Fruit fly (Drosophila melanogaster) whole organism, embryonic: ENCODE data around the gene CG3032.

ENCODE experiments used
- ATbp ChIP-seq: fragments of 200-800 bp; sonication (Bioruptor generic); optimal IDR thresholded peaks from 2 replicates; lab custom pipeline; 2017; ENCODE audit warnings: missing biosample characterization, mild to moderate bottlenecking, missing genetic modification characterization, missing genetic modification reagents
- B-H1 ChIP-seq: fragments of 200-800 bp; sonication (Bioruptor generic); IDR thresholded peaks from 3 replicates; pipeline ENCODE4 v1.3.6; 2022; ENCODE audit warnings: missing biosample characterization, missing genetic modification characterization
- B-H2 ChIP-seq: fragments of 200-800 bp; sonication (Bioruptor generic); optimal IDR thresholded peaks from 2 replicates; lab custom pipeline; 2018; ENCODE audit warnings: missing biosample characterization, mild to moderate bottlenecking, missing genetic modification characterization
- CG11247 ChIP-seq: fragments of 200-800 bp; sonication (Bioruptor generic); IDR thresholded peaks from 2 replicates; pipeline ENCODE4 v1.3.6; 2022; ENCODE audit warnings: missing biosample characterization, missing genetic modification characterization
- CG12104 ChIP-seq: fragments of 200-800 bp; sonication (Bioruptor generic); optimal IDR thresholded peaks from 3 replicates; lab custom pipeline; 2016; ENCODE audit warnings: missing biosample characterization, missing genetic modification characterization
- CG12155 ChIP-seq: fragments of 200-800 bp; sonication (Bioruptor generic); optimal IDR thresholded peaks from 3 replicates; lab custom pipeline; 2016; ENCODE audit warnings: missing biosample characterization, missing genetic modification characterization
- CG12299 ChIP-seq: fragments of 200-800 bp; sonication (Bioruptor generic); optimal IDR thresholded peaks from 2 replicates; lab custom pipeline; 2018; ENCODE audit warnings: missing biosample characterization, mild to moderate bottlenecking, missing genetic modification characterization
- CG13624 ChIP-seq: fragments of 200-800 bp; sonication (Bioruptor generic); optimal IDR thresholded peaks from 2 replicates; lab custom pipeline; 2016; ENCODE audit warnings: missing biosample characterization, missing genetic modification characterization
- CG14965 ChIP-seq: fragments of 200-800 bp; sonication (Bioruptor generic); optimal IDR thresholded peaks from 2 replicates; lab custom pipeline; 2016; ENCODE audit warnings: missing biosample characterization, missing genetic modification characterization, borderline replicate concordance
- CG15269 ChIP-seq: fragments of 200-800 bp; sonication (Bioruptor generic); optimal IDR thresholded peaks from 2 replicates; lab custom pipeline; 2018; ENCODE audit warnings: missing biosample characterization, mild to moderate bottlenecking, missing genetic modification characterization, moderate library complexity
- CG17359 ChIP-seq: fragments of 200-800 bp; sonication (Bioruptor generic); optimal IDR thresholded peaks from 3 replicates; lab custom pipeline; 2018; ENCODE audit warnings: missing biosample characterization, mild to moderate bottlenecking, missing genetic modification characterization, moderate library complexity
- CG17385 ChIP-seq: fragments of 200-800 bp; sonication (Bioruptor generic); optimal IDR thresholded peaks from 3 replicates; lab custom pipeline; 2018; ENCODE audit warnings: missing biosample characterization, mild to moderate bottlenecking, missing genetic modification characterization
- CG31441 ChIP-seq: fragments of 200-800 bp; sonication (Bioruptor generic); IDR thresholded peaks from 2 replicates; pipeline ENCODE4 v1.3.6; 2022; ENCODE audit warnings: missing biosample characterization, missing genetic modification characterization
- CG34224 ChIP-seq: fragments of 200-800 bp; sonication (Bioruptor generic); IDR thresholded peaks from 3 replicates; pipeline ENCODE4 v1.3.6; 2022; ENCODE audit warnings: missing biosample characterization, missing genetic modification characterization; ENCODE audit not compliant: partially characterized antibody
- CG4707 ChIP-seq: fragments of 200-800 bp; sonication (Bioruptor generic); optimal IDR thresholded peaks from 2 replicates; lab custom pipeline; 2018; ENCODE audit warnings: missing biosample characterization, mild to moderate bottlenecking, missing genetic modification characterization, moderate library complexity
- CG5180 ChIP-seq: fragments of 200-800 bp; sonication (Bioruptor generic); optimal IDR thresholded peaks from 3 replicates; lab custom pipeline; 2017; ENCODE audit warnings: missing biosample characterization, missing genetic modification characterization, mild to moderate bottlenecking, moderate library complexity, missing genetic modification reagents
- CG6175 ChIP-seq: fragments of 200-800 bp; sonication (Bioruptor generic); IDR thresholded peaks from 3 replicates; pipeline ENCODE4 v1.3.6; 2022; ENCODE audit warnings: missing biosample characterization, missing genetic modification characterization
- CG6854 ChIP-seq: fragments of 200-800 bp; sonication (Bioruptor generic); optimal IDR thresholded peaks from 3 replicates; lab custom pipeline; 2017; ENCODE audit warnings: missing biosample characterization, mild to moderate bottlenecking, missing genetic modification characterization
- CG7271 ChIP-seq: fragments of 200-800 bp; sonication (Bioruptor generic); optimal IDR thresholded peaks from 2 replicates; lab custom pipeline; 2018; ENCODE audit warnings: missing biosample characterization, mild to moderate bottlenecking, missing genetic modification characterization, moderate library complexity
- Chrac-16 ChIP-seq: fragments of 200-800 bp; sonication (Bioruptor generic); optimal IDR thresholded peaks from 3 replicates; lab custom pipeline; 2016; ENCODE audit warnings: missing biosample characterization, missing genetic modification characterization
- Dip2 ChIP-seq: fragments of 200-800 bp; sonication (Bioruptor generic); IDR thresholded peaks from 2 replicates; pipeline ENCODE4 v1.3.6; 2022; ENCODE audit warnings: missing biosample characterization, missing genetic modification characterization
- Dip3 ChIP-seq: fragments of 200-800 bp; sonication (Bioruptor generic); optimal IDR thresholded peaks from 3 replicates; lab custom pipeline; 2016; ENCODE audit warnings: missing biosample characterization, missing genetic modification characterization
- Dref ChIP-seq: fragments of 200-800 bp; sonication (Bioruptor generic); IDR thresholded peaks from 2 replicates; pipeline ENCODE4 v1.3.6; 2022; ENCODE audit warnings: missing biosample characterization, missing genetic modification characterization
- Ets97D ChIP-seq: fragments of 200-800 bp; sonication (Bioruptor generic); optimal IDR thresholded peaks from 3 replicates; lab custom pipeline; 2016; ENCODE audit warnings: missing biosample characterization, missing genetic modification characterization
- Gsc ChIP-seq: fragments of 200-800 bp; sonication (Bioruptor generic); IDR thresholded peaks from 2 replicates; pipeline ENCODE4 v1.3.6; 2022; ENCODE audit warnings: missing biosample characterization, missing genetic modification characterization
- NC2α ChIP-seq: fragments of 200-800 bp; sonication (Bioruptor generic); optimal IDR thresholded peaks from 2 replicates; lab custom pipeline; 2016; ENCODE audit warnings: missing biosample characterization, missing genetic modification characterization
- NK7.1 ChIP-seq: fragments of 200-800 bp; sonication (Bioruptor generic); optimal IDR thresholded peaks from 3 replicates; lab custom pipeline; 2016; ENCODE audit warnings: missing biosample characterization, missing genetic modification characterization
- Oli ChIP-seq: fragments of 200-800 bp; sonication (Bioruptor generic); optimal IDR thresholded peaks from 2 replicates; lab custom pipeline; 2018; ENCODE audit warnings: missing biosample characterization, mild to moderate bottlenecking, missing genetic modification characterization, moderate library complexity
- Vsx1 ChIP-seq: fragments of 200-800 bp; sonication (Bioruptor generic); optimal IDR thresholded peaks from 2 replicates; lab custom pipeline; 2017; ENCODE audit warnings: missing biosample characterization, mild to moderate bottlenecking, missing genetic modification characterization, missing genetic modification reagents
- ara ChIP-seq: fragments of 200-800 bp; sonication (Bioruptor generic); IDR thresholded peaks from 2 replicates; pipeline ENCODE4 v1.3.6; 2022; ENCODE audit warnings: missing biosample characterization, missing genetic modification characterization
- cad ChIP-seq: fragments of >200 bp; optimal IDR thresholded peaks from 2 replicates; lab custom pipeline; 2017; ENCODE audit warnings: missing biosample characterization, missing genetic modification characterization
- chm ChIP-seq: fragments of 200-800 bp; sonication (Bioruptor generic); IDR thresholded peaks from 2 replicates; pipeline ENCODE4 v1.3.6; 2022; ENCODE audit warnings: missing biosample characterization, missing genetic modification characterization
- ci ChIP-seq: fragments of 200-800 bp; sonication (Bioruptor generic); IDR thresholded peaks from 3 replicates; pipeline ENCODE4 v1.3.6; 2022; ENCODE audit warnings: missing biosample characterization, missing genetic modification characterization
- dysf ChIP-seq: fragments of 200-800 bp; sonication (Bioruptor generic); IDR thresholded peaks from 3 replicates; pipeline ENCODE4 v1.3.6; 2022; ENCODE audit warnings: missing biosample characterization, missing genetic modification characterization
- klu ChIP-seq: fragments of 200-800 bp; sonication (Bioruptor generic); IDR thresholded peaks from 2 replicates; pipeline ENCODE4 v1.3.6; 2022; ENCODE audit warnings: missing biosample characterization, missing genetic modification characterization
- lab ChIP-seq: fragments of 200-800 bp; sonication (Bioruptor generic); optimal IDR thresholded peaks from 3 replicates; lab custom pipeline; 2017; ENCODE audit warnings: missing biosample characterization, missing genetic modification characterization, mild to moderate bottlenecking, moderate library complexity, missing genetic modification reagents
- nmo ChIP-seq: fragments of 200-800 bp; sonication (Bioruptor generic); optimal IDR thresholded peaks from 2 replicates; lab custom pipeline; 2018; ENCODE audit warnings: missing biosample characterization, mild to moderate bottlenecking, missing genetic modification characterization, moderate library complexity
- nom ChIP-seq: fragments of 200-800 bp; sonication (Bioruptor generic); optimal IDR thresholded peaks from 2 replicates; lab custom pipeline; 2017; ENCODE audit warnings: missing biosample characterization, missing genetic modification characterization, mild to moderate bottlenecking, moderate library complexity, missing genetic modification reagents
- org-1 ChIP-seq: fragments of 200-800 bp; sonication (Bioruptor generic); optimal IDR thresholded peaks from 2 replicates; lab custom pipeline; 2017; ENCODE audit warnings: missing biosample characterization, missing genetic modification characterization
- phol ChIP-seq: fragments of 200-800 bp; sonication (Bioruptor generic); optimal IDR thresholded peaks from 3 replicates; lab custom pipeline; 2018; ENCODE audit warnings: missing biosample characterization, mild to moderate bottlenecking, missing genetic modification characterization, moderate library complexity
- sens ChIP-seq: fragments of 200-800 bp; sonication (Bioruptor generic); peaks from one replicate; lab custom pipeline; 2016; ENCODE audit warnings: missing biosample characterization, missing genetic modification characterization
- so ChIP-seq: fragments of 200-800 bp; sonication (Bioruptor generic); IDR thresholded peaks from 3 replicates; pipeline ENCODE4 v1.3.6; 2022; ENCODE audit warnings: missing biosample characterization, missing genetic modification characterization
- ssp ChIP-seq: fragments of 200-800 bp; sonication (Bioruptor generic); IDR thresholded peaks from 2 replicates; pipeline ENCODE4 v1.3.6; 2022; ENCODE audit warnings: missing biosample characterization, missing genetic modification characterization
- stwl ChIP-seq: fragments of 200-800 bp; sonication (Bioruptor generic); optimal IDR thresholded peaks from 3 replicates; lab custom pipeline; 2018; ENCODE audit warnings: missing biosample characterization, mild to moderate bottlenecking, missing genetic modification characterization, moderate library complexity
- trem ChIP-seq: fragments of 200-800 bp; optimal IDR thresholded peaks from 3 replicates; lab custom pipeline; 2019; ENCODE audit warnings: missing biosample characterization, mild to moderate bottlenecking, missing genetic modification characterization, moderate library complexity
- unpg ChIP-seq: fragments of 200-800 bp; sonication (Bioruptor generic); optimal IDR thresholded peaks from 3 replicates; lab custom pipeline; 2018; ENCODE audit warnings: missing biosample characterization, mild to moderate bottlenecking, missing genetic modification characterization, moderate library complexity
- vfl ChIP-seq: fragments of 200-800 bp; sonication (Bioruptor generic); optimal IDR thresholded peaks from 2 replicates; lab custom pipeline; 2016; ENCODE audit warnings: missing biosample characterization, missing genetic modification characterization
- wek ChIP-seq: fragments of 200-800 bp; sonication (Bioruptor generic); optimal IDR thresholded peaks from 3 replicates; lab custom pipeline; 2018; ENCODE audit warnings: missing biosample characterization, mild to moderate bottlenecking, missing genetic modification characterization, moderate library complexity
- zen ChIP-seq: fragments of 200-800 bp; sonication (Bioruptor generic); optimal IDR thresholded peaks from 3 replicates; lab custom pipeline; 2018; ENCODE audit warnings: missing biosample characterization, mild to moderate bottlenecking, missing genetic modification characterization, moderate library complexity

The CG3032 gene

dm6 chrX:7013320-7014214 lies at the start of gene CG3032, which contains the start of gene CG4593 (continued):
- TF ChIP-seq Chrac-16 (GFP tag; lab: Kevin White, UChicago) (peak; percentile 81), CG14965 (GFP tag; lab: Kevin White, UChicago) (no peak), lab (GFP tag; lab: Kevin White, UChicago) (peak; percentile 89), CG7271 (tag; lab: Kevin White, UChicago) (no peak), CG17385 (GFP tag; lab: Kevin White, UChicago) (peak; percentile 93), ci (GFP tag; lab: Robert Waterston, UW) (peak; percentile 89), unpg (GFP tag; lab: Kevin White, UChicago) (peak; percentile 86), vfl (GFP tag; lab: Kevin White, UChicago) (peak; percentile 56), nom (GFP tag; lab: Kevin White, UChicago) (peak; percentile 66), CG15269 (peak; percentile 81), org-1 (peak; percentile 40), wek (GFP tag; lab: Kevin White, UChicago) (peak; percentile 19), CG6854 (GFP tag; lab: Kevin White, UChicago) (peak; percentile 35), Vsx1 (peak; percentile 19), ATbp (GFP tag; lab: Kevin White, UChicago) (peak; percentile 63), trem (peak; percentile 68), CG11247 (GFP tag; lab: Robert Waterston, UW) (peak; percentile 87), CG17359 (tag; lab: Kevin White, UChicago) (peak; percentile 82), phol (tag; lab: Kevin White, UChicago) (peak; percentile 78), Oli (tag; lab: Kevin White, UChicago) (peak; percentile 75), CG13624 (GFP tag; lab: Kevin White, UChicago) (peak; percentile 67), zen (tag; lab: Kevin White, UChicago) (peak; percentile 69), chm (GFP tag; lab: Robert Waterston, UW) (peak; percentile 66; the same call in 1 of the 2 replicates), so (peak; percentile 82), CG31441 (GFP tag; lab: Robert Waterston, UW) (peak; percentile 81), CG4707 (GFP tag; lab: Kevin White, UChicago) (no peak), CG12299 (tag; lab: Kevin White, UChicago) (peak; percentile 62), CG12104 (peak; percentile 34), NC2α (no peak), dysf (GFP tag; lab: Robert Waterston, UW) (peak; percentile 92), NK7.1 (peak; percentile 56), Gsc (GFP tag; lab: Robert Waterston, UW) (peak; percentile 41; the same call in 1 of the 2 replicates), B-H2 (GFP tag; lab: Kevin White, UChicago) (peak; percentile 37), Dip3 (peak; percentile 86), ara (GFP tag; lab: Robert Waterston, UW) (peak; percentile 73), CG5180 (no peak), klu (peak; percentile 83), CG6175 (peak; percentile 82), Ets97D (peak; percentile 54), CG12155 (GFP tag; lab: Kevin White, UChicago) (peak; percentile 85), cad (GFP tag; lab: Kevin White, UChicago) (no peak), nmo (GFP tag; lab: Kevin White, UChicago) (peak; percentile 88), sens (GFP tag; lab: Kevin White, UChicago) (peak; percentile 92), Dip2 (no peak; the same call in 1 of the 2 replicates), ssp (GFP tag; lab: Robert Waterston, UW) (peak; percentile 76), B-H1 (GFP tag; lab: Robert Waterston, UW) (peak; percentile 91), stwl (tag; lab: Kevin White, UChicago) (peak; percentile 41), CG34224 (GFP tag; lab: Robert Waterston, UW) (no peak), Dref (peak; percentile 38)
- TF ChIP-seq, all 482 proteins: peak for 374
